Worm (Caenorhabditis elegans) whole organism, early embryonic: Measurements from ENCODE around the gene C08B6.14.

ENCODE experiments used
- B0310.2 ChIP-seq: sonication (generic microtip); optimal IDR thresholded peaks from 2 replicates; lab custom pipeline; 2016; ENCODE audit warnings: mild to moderate bottlenecking, missing genetic modification characterization, missing compliant biosample characterization
- F13C5.2 ChIP-seq: sonication (generic microtip); optimal IDR thresholded peaks from 2 replicates; lab custom pipeline; 2017; ENCODE audit warnings: mild to moderate bottlenecking, missing genetic modification characterization, inconsistent platforms, missing compliant biosample characterization
- aly-1 ChIP-seq: sonication (generic microtip); optimal IDR thresholded peaks from 2 replicates; lab custom pipeline; 2016; ENCODE audit warnings: missing genetic modification characterization, missing compliant biosample characterization
- ama-1 ChIP-seq: fragments of 150-350 bp; optimal IDR thresholded peaks from 2 replicates; lab custom pipeline; 2014
- flt-1 ChIP-seq: fragments of 200-800 bp; sonication (Bioruptor generic); IDR thresholded peaks from 2 replicates; pipeline ENCODE4 v1.3.6; 2022; ENCODE audit warnings: missing genetic modification characterization, missing compliant biosample characterization
- hmg-4 ChIP-seq: fragments of 200-800 bp; sonication (Bioruptor generic); optimal IDR thresholded peaks from 2 replicates; lab custom pipeline; 2018; ENCODE audit warnings: mild to moderate bottlenecking, missing genetic modification characterization, missing compliant biosample characterization
- pes-1 ChIP-seq: fragments of 200-800 bp; sonication (Bioruptor generic); IDR thresholded peaks from 2 replicates; pipeline ENCODE4 v1.3.6; 2022; ENCODE audit warnings: missing genetic modification reagents, missing genetic modification characterization, missing compliant biosample characterization
- tbx-11 ChIP-seq: fragments of 200-800 bp; sonication (Bioruptor generic); IDR thresholded peaks from 2 replicates; pipeline ENCODE4 v1.3.6; 2022; ENCODE audit warnings: missing genetic modification characterization, missing compliant biosample characterization
- tbx-37 ChIP-seq: fragments of 200-800 bp; sonication (Bioruptor generic); conservative IDR thresholded peaks from 2 replicates; pipeline ENCODE4 v1.3.6; 2022; ENCODE audit warnings: missing genetic modification reagents, missing genetic modification characterization, missing compliant biosample characterization
- tra-4 ChIP-seq: sonication (generic microtip); optimal IDR thresholded peaks from 2 replicates; lab custom pipeline; 2017; ENCODE audit warnings: missing genetic modification characterization, missing compliant biosample characterization

DNA sequence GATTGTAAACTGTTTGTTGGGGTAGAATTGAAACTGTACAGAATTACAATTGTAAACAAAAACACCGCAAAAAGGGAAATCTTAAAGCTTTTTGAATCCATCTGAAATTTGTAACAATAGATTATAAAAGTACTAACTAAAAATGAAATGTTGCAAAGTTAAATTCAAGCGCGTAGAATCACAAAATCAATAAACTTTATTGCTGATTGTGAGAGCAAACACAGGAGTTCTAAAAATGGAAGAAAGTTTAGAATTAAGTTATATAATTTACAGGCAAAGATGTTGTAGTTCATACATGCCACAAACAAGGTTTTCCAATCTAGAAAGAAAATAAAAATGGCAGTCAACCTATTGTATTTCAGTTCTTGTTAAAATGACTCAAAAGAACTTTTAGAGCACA, 10.4 kb upstream of the C08B6.14 start, which contains the start of gene C08B6.3:
- no peak for TF ChIP-seq tbx-37 (GFP tag; lab: Robert Waterston, UW)
- no peak for TF ChIP-seq ama-1 (lab: Kevin White, UChicago)
- TF ChIP-seq flt-1 = no peak
- TF ChIP-seq B0310.2 (tag; lab: Kevin White, UChicago) = no peak
- no peak for TF ChIP-seq tra-4 (tag; lab: Kevin White, UChicago)
- no peak for TF ChIP-seq pes-1
- TF ChIP-seq F13C5.2 (tag; lab: Kevin White, UChicago) = no peak
- no peak for TF ChIP-seq hmg-4 (GFP tag; lab: Kevin White, UChicago)
- TF ChIP-seq tbx-11 (GFP tag; lab: Robert Waterston, UW) = no peak
- TF ChIP-seq aly-1 (tag; lab: Kevin White, UChicago) = no peak
